Worm (Caenorhabditis elegans): Measurements from ENCODE around the gene fbxc-31.
A peak's percentile ranks its signal among the peaks of the same experiment; 100 is the strongest.
"Not testable (repeated sequence)": the region's sequence is repeated elsewhere in the genome, so short reads cannot be mapped to it uniquely, and the experiment has no call there.

fbxc-31 gene

ce11 chrII:922778-923177 is 11.0 kb downstream of the fbxc-31 start:
- TF ChIP-seq tab-1 (GFP tag; IDR thresholded peaks at IDR 0.05) (no peak), ztf-29 (GFP tag; IDR thresholded peaks at IDR 0.05) (no peak), T22C8.4 (GFP tag; IDR thresholded peaks at IDR 0.05) (no peak), klf-2 (GFP tag; conservative IDR thresholded peaks at IDR 0.05) (no peak), cog-1 (tag; optimal IDR thresholded peaks at IDR 0.05) (no peak), med-1 (GFP tag; optimal IDR thresholded peaks at IDR 0.05; ENCODE audit: insufficient read depth) (no peak)

- no peak for TF ChIP-seq T22C8.4 (GFP tag; IDR thresholded peaks at IDR 0.05)
- no peak for TF ChIP-seq flt-1 (GFP tag; IDR thresholded peaks at IDR 0.05)
- TF ChIP-seq med-1 (GFP tag; optimal IDR thresholded peaks at IDR 0.05; ENCODE audit: insufficient read depth): no peak
- no peak for TF ChIP-seq ref-1 (GFP tag; conservative IDR thresholded peaks at IDR 0.05)
- TF ChIP-seq cog-1 (tag; optimal IDR thresholded peaks at IDR 0.05): no peak
- no peak for TF ChIP-seq klf-2 (GFP tag; conservative IDR thresholded peaks at IDR 0.05)
- no peak for TF ChIP-seq ztf-23 (GFP tag; IDR thresholded peaks at IDR 0.05)
- TF ChIP-seq ztf-29 (GFP tag; IDR thresholded peaks at IDR 0.05): no peak
- no peak for TF ChIP-seq tab-1 (GFP tag; IDR thresholded peaks at IDR 0.05)
These were observed 11.7 kb downstream of the fbxc-31 start, which contains the start of gene fbxc-28 for ce11 chrII:923521-923920. Gene fbxc-28, plus strand, starts transcription at chrII:923821.

- TF ChIP-seq T22C8.4 (GFP tag; IDR thresholded peaks at IDR 0.05) (no peak), klf-2 (GFP tag; conservative IDR thresholded peaks at IDR 0.05) (no peak), cog-1 (tag; optimal IDR thresholded peaks at IDR 0.05) (no peak), flt-1 (GFP tag; IDR thresholded peaks at IDR 0.05) (no peak), ztf-29 (GFP tag; IDR thresholded peaks at IDR 0.05) (no peak), ztf-23 (GFP tag; IDR thresholded peaks at IDR 0.05) (no peak), tab-1 (GFP tag; IDR thresholded peaks at IDR 0.05) (no peak), med-1 (GFP tag; optimal IDR thresholded peaks at IDR 0.05; ENCODE audit: insufficient read depth) (no peak), ref-1 (GFP tag; conservative IDR thresholded peaks at IDR 0.05) (no peak)
These were observed 15.6 kb downstream of the fbxc-31 start, which contains the start of gene R07C3.13 for ce11 chrII:927331-927730. Gene R07C3.13, minus strand, starts transcription at chrII:927431.

- TF ChIP-seq tab-1 (GFP tag; IDR thresholded peaks at IDR 0.05); ztf-23 (GFP tag; IDR thresholded peaks at IDR 0.05); klf-2 (GFP tag; conservative IDR thresholded peaks at IDR 0.05): not testable (repeated sequence)
These were observed 19.1 kb downstream of the fbxc-31 start, which contains the start of gene fbxc-34 for ce11 chrII:930871-931270. Gene fbxc-34, plus strand, starts transcription at chrII:931171.

ce11 chrII:932718-933117 is 20.9 kb downstream of the fbxc-31 start, which contains the start of gene acs-15:
Gene acs-15, plus strand, starts transcription at chrII:933018.
- TF ChIP-seq ztf-29 (GFP tag; IDR thresholded peaks at IDR 0.05): no peak
- no peak for TF ChIP-seq med-1 (GFP tag; optimal IDR thresholded peaks at IDR 0.05; ENCODE audit: insufficient read depth)
- TF ChIP-seq ref-1 (GFP tag; conservative IDR thresholded peaks at IDR 0.05): no peak
- no peak for TF ChIP-seq ztf-23 (GFP tag; IDR thresholded peaks at IDR 0.05)
- no peak for TF ChIP-seq tab-1 (GFP tag; IDR thresholded peaks at IDR 0.05)
- TF ChIP-seq flt-1 (GFP tag; IDR thresholded peaks at IDR 0.05): no peak
- no peak for TF ChIP-seq cog-1 (tag; optimal IDR thresholded peaks at IDR 0.05)
- TF ChIP-seq T22C8.4 (GFP tag; IDR thresholded peaks at IDR 0.05): no peak
- TF ChIP-seq klf-2 (GFP tag; conservative IDR thresholded peaks at IDR 0.05): no peak

ce11 chrII:937265-937664 is 25.5 kb downstream of the fbxc-31 start:
- TF ChIP-seq tab-1 (GFP tag; IDR thresholded peaks at IDR 0.05) (no peak), ztf-23 (GFP tag; IDR thresholded peaks at IDR 0.05) (no peak), ztf-29 (GFP tag; IDR thresholded peaks at IDR 0.05) (no peak), flt-1 (GFP tag; IDR thresholded peaks at IDR 0.05) (peak; percentile 54; the same call in 1 of the 2 replicates), med-1 (GFP tag; optimal IDR thresholded peaks at IDR 0.05; ENCODE audit: insufficient read depth) (no peak), klf-2 (GFP tag; conservative IDR thresholded peaks at IDR 0.05) (no peak)

ce11 chrII:938549-938948 is 26.8 kb downstream of the fbxc-31 start, which contains the start of gene R07C3.3:
Gene R07C3.3, plus strand, starts transcription at chrII:938849.
- TF ChIP-seq ztf-29 (GFP tag; IDR thresholded peaks at IDR 0.05) (no peak), klf-2 (GFP tag; conservative IDR thresholded peaks at IDR 0.05) (no peak), tab-1 (GFP tag; IDR thresholded peaks at IDR 0.05) (no peak)

ce11 chrII:940779-941178 is 29.0 kb downstream of the fbxc-31 start, which contains the start of gene fbxc-36:
Gene fbxc-36, plus strand, starts transcription at chrII:940983.
- no peak for TF ChIP-seq T22C8.4 (GFP tag; IDR thresholded peaks at IDR 0.05)
- TF ChIP-seq tab-1 (GFP tag; IDR thresholded peaks at IDR 0.05): no peak
- TF ChIP-seq ztf-29 (GFP tag; IDR thresholded peaks at IDR 0.05): no peak
- no peak for TF ChIP-seq med-1 (GFP tag; optimal IDR thresholded peaks at IDR 0.05; ENCODE audit: insufficient read depth)
- no peak for TF ChIP-seq klf-2 (GFP tag; conservative IDR thresholded peaks at IDR 0.05)

ce11 chrII:943773-944172 is 32.0 kb downstream of the fbxc-31 start, which contains the start of gene clec-43:
Gene clec-43, plus strand, starts transcription at chrII:944066.
- TF ChIP-seq med-1 (GFP tag; optimal IDR thresholded peaks at IDR 0.05; ENCODE audit: insufficient read depth): no peak
- no peak for TF ChIP-seq ztf-23 (GFP tag; IDR thresholded peaks at IDR 0.05)
- no peak for TF ChIP-seq tab-1 (GFP tag; IDR thresholded peaks at IDR 0.05)
- no peak for TF ChIP-seq T22C8.4 (GFP tag; IDR thresholded peaks at IDR 0.05)

- TF ChIP-seq ref-1 (GFP tag; conservative IDR thresholded peaks at IDR 0.05): no peak
- TF ChIP-seq klf-2 (GFP tag; conservative IDR thresholded peaks at IDR 0.05): no peak
- no peak for TF ChIP-seq ztf-23 (GFP tag; IDR thresholded peaks at IDR 0.05)
- TF ChIP-seq flt-1 (GFP tag; IDR thresholded peaks at IDR 0.05): no peak
- no peak for TF ChIP-seq T22C8.4 (GFP tag; IDR thresholded peaks at IDR 0.05)
- TF ChIP-seq med-1 (GFP tag; optimal IDR thresholded peaks at IDR 0.05; ENCODE audit: insufficient read depth): no peak
- TF ChIP-seq tab-1 (GFP tag; IDR thresholded peaks at IDR 0.05): no peak
- no peak for TF ChIP-seq ztf-29 (GFP tag; IDR thresholded peaks at IDR 0.05)
- TF ChIP-seq cog-1 (tag; optimal IDR thresholded peaks at IDR 0.05): no peak
These were observed 36.3 kb downstream of the fbxc-31 start, which contains the start of gene fbxc-32 for ce11 chrII:948091-948490. Gene fbxc-32, minus strand, starts transcription at chrII:948191.
